Worm (Caenorhabditis elegans) whole organism, midembryonic: Measurements from ENCODE around the gene ser-1.

Experiments used
- T22C8.4 ChIP-seq: fragments of 200-800 bp; sonication (Bioruptor generic); IDR thresholded peaks from 2 replicates; pipeline ENCODE4 v1.3.6; 2022; ENCODE audit warnings: missing genetic modification characterization, missing compliant biosample characterization
- cog-1 ChIP-seq: sonication (generic microtip); optimal IDR thresholded peaks from 2 replicates; lab custom pipeline; 2016; ENCODE audit warnings: missing genetic modification characterization, missing compliant biosample characterization
- flt-1 ChIP-seq: fragments of 200-800 bp; sonication (Bioruptor generic); IDR thresholded peaks from 2 replicates; pipeline ENCODE4 v1.3.6; 2022; ENCODE audit warnings: missing genetic modification characterization, missing compliant biosample characterization
- klf-2 ChIP-seq: fragments of 200-800 bp; sonication (Bioruptor generic); conservative IDR thresholded peaks from 2 replicates; pipeline ENCODE4 v1.3.6; 2022; ENCODE audit warnings: missing genetic modification reagents, missing genetic modification characterization, missing compliant biosample characterization
- med-1 ChIP-seq: sonication (generic microtip); optimal IDR thresholded peaks from 2 replicates; lab custom pipeline; 2017; ENCODE audit warnings: missing genetic modification characterization, mild to moderate bottlenecking, missing compliant biosample characterization, antibody characterized with exemption, missing genetic modification reagents; ENCODE audit not compliant: insufficient read depth
- ref-1 ChIP-seq: fragments of 200-800 bp; sonication (Bioruptor generic); conservative IDR thresholded peaks from 2 replicates; pipeline ENCODE4 v1.3.6; 2022; ENCODE audit warnings: missing genetic modification reagents, missing genetic modification characterization, missing compliant biosample characterization
- tab-1 ChIP-seq: fragments of 200-800 bp; sonication (Bioruptor generic); IDR thresholded peaks from 2 replicates; pipeline ENCODE4 v1.3.6; 2022; ENCODE audit warnings: missing genetic modification characterization, missing compliant biosample characterization
- ztf-23 ChIP-seq: fragments of 200-800 bp; sonication (Bioruptor generic); IDR thresholded peaks from 2 replicates; pipeline ENCODE4 v1.3.6; 2022; ENCODE audit warnings: missing genetic modification reagents, missing genetic modification characterization, missing compliant biosample characterization
- ztf-29 ChIP-seq: fragments of 200-800 bp; sonication (Bioruptor generic); IDR thresholded peaks from 2 replicates; pipeline ENCODE4 v1.3.6; 2022; ENCODE audit warnings: missing genetic modification reagents, missing genetic modification characterization, missing compliant biosample characterization

Gene ser-1

DNA sequence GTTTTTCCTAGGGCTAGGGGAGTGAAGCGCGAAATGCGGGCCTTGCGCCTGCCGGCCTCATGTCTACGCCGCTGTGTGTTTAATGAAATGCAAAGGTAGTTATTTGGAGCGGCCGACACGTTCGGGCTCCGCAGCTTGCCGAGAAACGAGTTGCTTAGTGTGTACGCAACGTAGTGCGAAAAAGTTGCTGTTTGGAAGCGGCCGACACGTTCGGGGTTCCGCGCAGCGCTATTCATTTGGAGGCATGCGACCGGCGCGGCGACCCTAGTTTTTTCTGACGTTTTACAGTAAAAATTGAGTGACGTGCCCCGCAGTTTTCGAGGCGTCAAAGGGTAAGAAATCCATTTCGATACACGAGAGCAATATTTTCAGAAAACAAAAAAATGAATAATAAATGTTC, 33.9 kb upstream of the ser-1 start:
- TF ChIP-seq cog-1 (tag; lab: Kevin White, UChicago): no peak
- no peak for TF ChIP-seq T22C8.4 (GFP tag; lab: Robert Waterston, UW)
- TF ChIP-seq flt-1 (GFP tag; lab: Robert Waterston, UW): no peak
- no peak for TF ChIP-seq ztf-29 (GFP tag; lab: Robert Waterston, UW)
- no peak for TF ChIP-seq ref-1
- TF ChIP-seq ztf-23 (GFP tag; lab: Robert Waterston, UW): no peak
- TF ChIP-seq med-1 (GFP tag; lab: Kevin White, UChicago): no peak
- no peak for TF ChIP-seq klf-2 (GFP tag; lab: Robert Waterston, UW)
- TF ChIP-seq tab-1 (GFP tag; lab: Robert Waterston, UW): no peak

DNA sequence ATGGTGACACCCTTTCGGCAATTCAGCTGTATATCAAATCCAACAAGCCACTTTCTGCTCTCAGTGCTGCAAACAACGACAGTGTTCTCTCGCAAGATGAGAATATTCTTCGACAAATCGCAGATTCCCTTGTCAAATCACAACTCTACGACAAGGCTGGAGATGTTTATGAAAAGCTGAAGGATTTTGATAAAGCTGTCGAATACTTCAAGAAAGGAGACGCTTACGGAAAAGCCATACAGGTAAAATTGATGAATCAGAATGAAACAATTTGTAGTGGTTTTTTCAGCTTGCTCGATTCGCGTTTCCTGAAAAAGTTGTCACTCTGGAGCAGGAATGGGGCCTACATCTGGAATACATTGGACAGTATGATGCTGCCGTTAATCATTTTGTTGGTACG, 33.4 kb upstream of the ser-1 start:
- no peak for TF ChIP-seq T22C8.4 (GFP tag; lab: Robert Waterston, UW)
- no peak for TF ChIP-seq flt-1 (GFP tag; lab: Robert Waterston, UW)
- no peak for TF ChIP-seq ztf-23 (GFP tag; lab: Robert Waterston, UW)
- TF ChIP-seq cog-1 (tag; lab: Kevin White, UChicago): no peak
- no peak for TF ChIP-seq med-1 (GFP tag; lab: Kevin White, UChicago)
- TF ChIP-seq ztf-29 (GFP tag; lab: Robert Waterston, UW): no peak
- no peak for TF ChIP-seq ref-1
- no peak for TF ChIP-seq klf-2 (GFP tag; lab: Robert Waterston, UW)
- no peak for TF ChIP-seq tab-1 (GFP tag; lab: Robert Waterston, UW)

DNA sequence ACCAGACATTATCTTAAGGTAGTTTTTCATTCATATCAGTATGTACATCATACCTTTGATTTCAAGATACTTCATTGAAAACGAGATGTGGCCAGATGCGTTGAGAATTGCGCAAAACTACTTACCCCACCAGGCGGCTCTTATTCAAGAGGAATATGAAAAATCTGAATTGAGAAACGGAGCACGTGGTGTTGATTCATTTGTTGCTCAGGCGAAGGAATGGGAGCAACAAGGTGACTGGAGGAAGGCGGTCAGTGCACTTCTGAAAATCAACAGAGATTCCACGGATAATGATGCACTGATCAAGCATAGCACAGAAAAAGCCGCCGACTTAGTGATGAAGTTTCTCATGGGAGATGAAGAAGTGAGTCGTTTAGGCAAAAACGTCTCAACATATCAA, 31.3 kb upstream of the ser-1 start:
- TF ChIP-seq ztf-23 (GFP tag; lab: Robert Waterston, UW) (no peak), med-1 (GFP tag; lab: Kevin White, UChicago) (no peak), flt-1 (GFP tag; lab: Robert Waterston, UW) (no peak), tab-1 (GFP tag; lab: Robert Waterston, UW) (no peak), klf-2 (GFP tag; lab: Robert Waterston, UW) (no peak), cog-1 (tag; lab: Kevin White, UChicago) (no peak), ztf-29 (GFP tag; lab: Robert Waterston, UW) (no peak), ref-1 (no peak)

DNA sequence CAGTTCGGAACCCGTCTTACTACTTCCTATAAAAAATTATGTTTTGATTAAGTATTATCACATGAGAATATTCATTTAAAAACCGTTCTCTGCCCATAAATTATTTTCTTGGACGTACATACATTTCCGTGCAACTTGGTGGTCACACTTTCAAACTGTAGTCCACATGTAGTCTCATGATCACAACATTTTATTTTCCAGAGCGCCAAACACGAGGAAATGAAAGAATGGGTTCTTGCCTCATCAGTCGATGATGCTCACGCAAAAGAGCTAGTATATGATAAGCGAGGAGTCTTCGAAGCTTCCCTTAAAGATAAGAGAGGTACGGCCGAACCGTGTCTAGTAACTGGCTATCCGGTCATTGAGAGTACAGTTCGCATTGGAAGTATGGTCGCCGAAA, 29.0 kb upstream of the ser-1 start:
- TF ChIP-seq tab-1 (GFP tag; lab: Robert Waterston, UW) (no peak), med-1 (GFP tag; lab: Kevin White, UChicago) (no peak), klf-2 (GFP tag; lab: Robert Waterston, UW) (no peak), T22C8.4 (GFP tag; lab: Robert Waterston, UW) (no peak), ztf-23 (GFP tag; lab: Robert Waterston, UW) (no peak), ref-1 (no peak), cog-1 (tag; lab: Kevin White, UChicago) (no peak), flt-1 (GFP tag; lab: Robert Waterston, UW) (no peak), ztf-29 (GFP tag; lab: Robert Waterston, UW) (no peak)

DNA sequence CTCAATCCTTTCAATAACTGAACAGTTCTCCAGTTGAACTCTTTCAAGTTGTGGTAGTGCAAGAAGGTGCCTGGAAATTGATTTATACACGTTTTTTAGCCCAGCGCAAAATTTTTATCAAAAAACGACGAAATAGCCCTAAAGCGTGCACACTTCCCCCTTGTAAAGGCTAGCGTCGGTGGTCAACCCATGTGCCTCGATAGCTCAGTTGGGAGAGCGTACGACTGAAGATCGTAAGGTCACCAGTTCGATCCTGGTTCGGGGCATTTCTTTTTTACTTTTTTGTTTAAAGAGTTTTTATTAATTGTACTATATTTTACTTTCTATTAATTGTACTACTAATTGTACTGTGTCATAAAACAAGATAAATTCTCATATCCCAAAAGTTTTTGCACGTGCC, 28.2 kb upstream of the ser-1 start:
- peak; percentile 66 for TF ChIP-seq tab-1 (GFP tag; lab: Robert Waterston, UW)
- no peak for TF ChIP-seq cog-1 (tag; lab: Kevin White, UChicago)
- TF ChIP-seq ztf-23 (GFP tag; lab: Robert Waterston, UW): 0 out of 2 replicates have a peak, but pooled peaks have one; percentile 30
- 0 out of 2 replicates have a peak, but pooled peaks have one; percentile 12 for TF ChIP-seq ztf-29 (GFP tag; lab: Robert Waterston, UW)
- TF ChIP-seq med-1 (GFP tag; lab: Kevin White, UChicago): no peak
- peak; percentile 57; the same call in 1 of the 2 replicates for TF ChIP-seq klf-2 (GFP tag; lab: Robert Waterston, UW)
- TF ChIP-seq T22C8.4 (GFP tag; lab: Robert Waterston, UW): 0 out of 2 replicates have a peak, but pooled peaks have one; percentile 20
- peak; percentile 82 for TF ChIP-seq flt-1 (GFP tag; lab: Robert Waterston, UW)

DNA sequence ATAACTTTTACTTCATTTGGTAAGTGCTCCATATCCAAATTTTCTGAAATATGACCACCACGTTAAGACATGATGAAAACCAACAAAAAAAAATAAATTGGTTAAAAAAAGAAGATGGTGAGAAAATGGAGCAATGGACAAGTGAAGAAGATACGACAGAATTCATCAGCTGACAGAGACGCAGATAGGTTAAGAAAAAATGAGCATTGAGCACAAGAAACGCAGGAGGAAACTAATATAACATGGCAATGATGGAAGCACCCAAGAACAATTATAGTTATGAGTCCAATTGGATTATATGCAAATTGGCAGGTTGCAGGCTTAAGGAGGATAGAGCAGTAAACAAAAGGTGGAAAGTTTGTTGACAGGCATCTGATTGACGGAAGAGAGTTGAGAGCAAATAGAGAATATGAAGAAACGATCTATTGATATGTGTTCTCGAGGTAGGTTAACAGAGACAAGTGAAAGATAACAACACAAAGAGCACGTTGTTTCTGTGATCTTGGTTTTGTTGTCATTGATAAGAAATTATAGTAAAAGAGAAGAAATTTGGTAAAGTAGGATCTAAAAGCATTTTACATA, 25.6 kb upstream of the ser-1 start, which contains the start of gene K08B5.2:
Gene K08B5.2, minus strand, starts transcription at position 43 of the 582 bp plus-strand sequence.
- no peak for TF ChIP-seq cog-1 (tag; lab: Kevin White, UChicago)
- TF ChIP-seq T22C8.4 (GFP tag; lab: Robert Waterston, UW): no peak
- no peak for TF ChIP-seq med-1 (GFP tag; lab: Kevin White, UChicago)
- TF ChIP-seq tab-1 (GFP tag; lab: Robert Waterston, UW): no peak
- no peak for TF ChIP-seq flt-1 (GFP tag; lab: Robert Waterston, UW)

DNA sequence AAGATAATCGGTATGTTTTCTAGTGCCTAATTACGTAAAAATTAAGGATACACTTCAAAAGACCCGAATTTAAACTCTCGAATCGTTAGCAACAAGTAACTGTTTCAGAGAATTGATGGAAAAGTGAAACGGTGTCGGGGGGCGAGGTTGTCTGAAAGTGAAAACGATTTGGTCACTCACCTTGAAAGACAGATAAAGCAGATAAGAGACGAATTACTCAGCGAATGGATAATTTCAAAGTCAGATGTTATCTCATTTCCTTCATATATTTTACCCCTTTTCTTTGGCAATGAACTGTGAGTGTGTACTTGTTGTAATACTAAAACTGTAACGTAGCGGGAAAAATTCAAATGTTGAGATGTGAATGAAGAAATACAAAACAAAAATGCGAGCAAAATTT, 23.8 kb upstream of the ser-1 start:
- no peak for TF ChIP-seq med-1 (GFP tag; lab: Kevin White, UChicago)
- no peak for TF ChIP-seq ztf-23 (GFP tag; lab: Robert Waterston, UW)
- no peak for TF ChIP-seq flt-1 (GFP tag; lab: Robert Waterston, UW)
- no peak for TF ChIP-seq tab-1 (GFP tag; lab: Robert Waterston, UW)
- no peak for TF ChIP-seq ref-1
- no peak for TF ChIP-seq ztf-29 (GFP tag; lab: Robert Waterston, UW)
- TF ChIP-seq T22C8.4 (GFP tag; lab: Robert Waterston, UW): no peak
- TF ChIP-seq cog-1 (tag; lab: Kevin White, UChicago): no peak
- no peak for TF ChIP-seq klf-2 (GFP tag; lab: Robert Waterston, UW)

DNA sequence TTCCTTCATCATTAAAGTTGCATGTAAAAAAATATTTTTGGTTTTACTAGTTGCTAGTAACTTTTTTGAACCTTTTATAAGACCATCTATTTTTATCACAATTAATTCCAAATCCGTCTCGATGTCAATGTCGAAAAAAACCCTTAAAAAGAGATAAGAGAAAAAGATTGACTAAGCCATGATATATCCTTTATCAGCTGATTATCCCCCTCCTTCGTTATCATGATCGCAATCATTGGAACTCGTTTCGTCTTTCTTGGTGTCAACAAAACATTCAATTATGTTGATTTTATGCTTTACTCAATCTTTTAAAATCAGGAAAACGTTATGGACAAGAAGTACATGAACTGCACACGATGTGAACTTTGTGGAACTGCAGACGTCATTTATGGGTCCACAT, 21.4 kb upstream of the ser-1 start, which contains the start of gene K08B5.1:
Gene K08B5.1, plus strand, starts transcription at position 318 of the 400 bp plus-strand sequence.
- TF ChIP-seq cog-1 (tag; lab: Kevin White, UChicago): no peak
- no peak for TF ChIP-seq T22C8.4 (GFP tag; lab: Robert Waterston, UW)
- TF ChIP-seq ztf-29 (GFP tag; lab: Robert Waterston, UW): no peak
- TF ChIP-seq med-1 (GFP tag; lab: Kevin White, UChicago): no peak
- no peak for TF ChIP-seq klf-2 (GFP tag; lab: Robert Waterston, UW)
- no peak for TF ChIP-seq ztf-23 (GFP tag; lab: Robert Waterston, UW)
- TF ChIP-seq flt-1 (GFP tag; lab: Robert Waterston, UW): no peak
- no peak for TF ChIP-seq ref-1
- TF ChIP-seq tab-1 (GFP tag; lab: Robert Waterston, UW): no peak

DNA sequence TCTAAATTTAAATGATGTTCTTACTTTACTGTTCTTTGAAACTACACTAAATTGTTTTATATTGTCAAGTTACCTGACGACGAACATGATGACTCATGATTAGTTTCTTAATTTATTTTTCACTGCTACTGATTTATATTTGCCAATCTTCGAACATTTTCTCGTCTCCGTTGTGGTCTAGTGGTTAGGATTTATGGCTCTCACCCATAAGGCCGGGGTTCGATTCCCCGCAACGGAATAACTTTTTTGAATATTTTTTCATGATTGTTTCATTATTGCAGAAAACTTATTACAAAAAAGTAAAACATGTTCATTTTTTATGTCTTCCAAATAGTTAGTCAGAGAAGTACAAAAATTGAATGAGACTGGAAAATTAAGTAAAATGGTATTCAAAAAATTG, 20.8 kb upstream of the ser-1 start:
- TF ChIP-seq cog-1 (tag; lab: Kevin White, UChicago) (no peak), tab-1 (GFP tag; lab: Robert Waterston, UW) (peak; percentile 59; the same call in 1 of the 2 replicates), med-1 (GFP tag; lab: Kevin White, UChicago) (no peak), ztf-29 (GFP tag; lab: Robert Waterston, UW) (no peak), ref-1 (no peak), T22C8.4 (GFP tag; lab: Robert Waterston, UW) (0 out of 2 replicates have a peak, but pooled peaks have one; percentile 12), klf-2 (GFP tag; lab: Robert Waterston, UW) (no peak), flt-1 (GFP tag; lab: Robert Waterston, UW) (0 out of 2 replicates have a peak, but pooled peaks have one; percentile 22), ztf-23 (GFP tag; lab: Robert Waterston, UW) (0 out of 2 replicates have a peak, but pooled peaks have one; percentile 16)
